Worm (Caenorhabditis elegans): ENCODE data around the gene nrfl-1.

The nrfl-1 gene

DNA sequence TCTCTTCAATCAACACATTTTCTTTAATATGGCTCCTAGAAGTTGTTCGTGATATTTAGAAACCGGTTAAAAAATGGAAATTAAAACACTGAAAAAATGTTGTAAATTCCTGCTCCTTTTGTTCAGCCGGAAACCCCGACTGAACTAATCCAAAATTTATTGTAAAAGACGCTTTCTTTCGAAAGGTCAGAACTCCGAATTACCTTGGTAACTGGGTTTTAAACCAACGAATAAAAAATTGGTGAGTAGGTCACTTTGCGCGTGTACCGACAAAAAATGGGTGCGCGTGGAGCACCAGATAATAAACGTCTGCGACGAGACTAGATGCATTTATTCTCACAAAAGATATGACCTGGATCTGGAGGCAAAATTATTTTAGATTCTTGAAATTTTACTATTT, 11.7 kb downstream of the nrfl-1 start:
- TF ChIP-seq sox-4 (tag; optimal IDR thresholded peaks at IDR 0.05) (no peak), elt-4 (tag; optimal IDR thresholded peaks at IDR 0.05) (no peak), pha-2 (tag; optimal IDR thresholded peaks at IDR 0.05) (no peak), hlh-6 (tag; optimal IDR thresholded peaks at IDR 0.05) (no peak), ets-4 (tag; optimal IDR thresholded peaks at IDR 0.05) (no peak), C38D4.7 (GFP tag; optimal IDR thresholded peaks at IDR 0.05) (no peak), ztf-16 (tag; optimal IDR thresholded peaks at IDR 0.05) (no peak), ttx-3 (tag; optimal IDR thresholded peaks at IDR 0.05) (no peak), Y22D7AL.16 (tag; optimal IDR thresholded peaks at IDR 0.05) (no peak), lim-6 (tag; optimal IDR thresholded peaks at IDR 0.05) (no peak), ceh-24 (tag; optimal IDR thresholded peaks at IDR 0.05) (no peak), nhr-11 (tag; optimal IDR thresholded peaks at IDR 0.05) (no peak), odd-2 (tag; optimal IDR thresholded peaks at IDR 0.05) (no peak), unc-55 (GFP tag; optimal IDR thresholded peaks at IDR 0.05) (no peak), rnt-1 (tag; optimal IDR thresholded peaks at IDR 0.05) (no peak), ceh-2 (tag; optimal IDR thresholded peaks at IDR 0.05) (no peak), lin-11 (tag; optimal IDR thresholded peaks at IDR 0.05) (no peak), ceh-31 (tag; optimal IDR thresholded peaks at IDR 0.05) (no peak), unc-42 (tag; optimal IDR thresholded peaks at IDR 0.05) (no peak), tbx-7 (tag; optimal IDR thresholded peaks at IDR 0.05) (no peak)

DNA sequence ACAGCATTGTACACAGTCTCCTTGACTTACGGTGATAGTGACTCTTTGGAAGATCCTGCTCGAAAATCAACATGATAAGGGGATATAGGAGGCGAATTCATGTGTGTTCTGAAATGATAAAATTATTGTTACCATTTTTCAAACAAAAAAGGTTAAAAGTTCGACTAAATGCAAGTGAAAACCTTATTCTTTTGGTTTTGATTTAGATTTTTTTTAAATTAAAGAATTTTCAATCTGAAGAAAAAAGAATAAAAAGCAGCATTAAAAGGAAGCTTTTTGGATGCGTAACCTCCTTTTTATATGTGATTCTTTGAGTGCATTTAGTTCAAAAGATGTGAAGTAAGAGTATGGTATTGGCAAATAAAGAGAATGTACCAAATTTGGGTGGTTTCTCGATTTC, 16.5 kb downstream of the nrfl-1 start, which contains the start of gene delm-1:
Gene delm-1, minus strand, starts transcription at position 101 of the 400 bp plus-strand sequence.
- TF ChIP-seq F13H6.1 (tag; optimal IDR thresholded peaks at IDR 0.05) (no peak), K02D7.2 (tag; optimal IDR thresholded peaks at IDR 0.05) (no peak), tbx-2 (tag; optimal IDR thresholded peaks at IDR 0.05) (no peak), ref-2 (tag; optimal IDR thresholded peaks at IDR 0.05) (no peak), nfya-1 (tag; optimal IDR thresholded peaks at IDR 0.05) (no peak), C08G9.2 (tag; optimal IDR thresholded peaks at IDR 0.05) (no peak), eyg-1 (tag; optimal IDR thresholded peaks at IDR 0.05) (no peak), zip-5 (tag; optimal IDR thresholded peaks at IDR 0.05) (no peak), ama-1 (optimal IDR thresholded peaks at IDR 0.05) (no peak), nhr-11 (tag; optimal IDR thresholded peaks at IDR 0.05) (no peak)

DNA sequence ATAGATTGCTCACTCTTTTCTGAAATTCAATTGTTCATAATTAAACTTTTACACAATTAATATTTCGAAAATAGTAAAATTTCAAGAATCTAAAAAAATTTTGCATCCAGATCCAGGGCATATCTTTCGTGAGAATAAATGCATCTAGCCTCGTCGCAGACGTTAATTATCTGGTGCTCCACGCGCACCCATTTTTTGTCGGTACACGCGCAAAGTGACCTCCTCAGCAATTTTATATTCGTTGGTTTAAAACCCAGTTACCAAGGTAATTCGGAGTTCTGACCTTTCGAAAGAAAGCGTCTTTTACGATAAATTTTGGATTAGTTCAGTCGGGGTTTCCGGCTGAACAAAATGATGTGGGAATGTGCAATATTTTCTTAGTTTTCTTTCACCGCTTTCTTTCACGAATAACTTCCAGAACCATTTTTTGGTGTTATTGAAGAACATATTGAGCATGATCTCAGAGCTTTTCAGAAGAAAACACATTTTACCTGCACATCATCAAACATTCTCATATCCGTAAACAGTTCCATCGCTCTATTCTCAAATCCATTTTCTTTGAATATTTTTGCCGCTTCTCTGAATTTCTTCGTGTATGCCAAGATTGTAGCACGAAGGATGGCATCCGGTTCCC, 21.4 kb downstream of the nrfl-1 start:
- TF ChIP-seq fax-1 (tag; optimal IDR thresholded peaks at IDR 0.05): no peak
- no peak for TF ChIP-seq ets-4 (tag; optimal IDR thresholded peaks at IDR 0.05)
- TF ChIP-seq zip-5 (tag; optimal IDR thresholded peaks at IDR 0.05): no peak
- TF ChIP-seq nhr-232 (tag; optimal IDR thresholded peaks at IDR 0.05): no peak
- no peak for TF ChIP-seq ceh-22 (tag; optimal IDR thresholded peaks at IDR 0.05)
- TF ChIP-seq lim-6 (tag; optimal IDR thresholded peaks at IDR 0.05): no peak
- TF ChIP-seq dve-1 (tag; optimal IDR thresholded peaks at IDR 0.05): no peak
- TF ChIP-seq ztf-16 (tag; optimal IDR thresholded peaks at IDR 0.05): no peak
- TF ChIP-seq ama-1 (optimal IDR thresholded peaks at IDR 0.05): no peak
- no peak for TF ChIP-seq pax-1 (tag; optimal IDR thresholded peaks at IDR 0.05)
- TF ChIP-seq unc-86 (tag; optimal IDR thresholded peaks at IDR 0.05): no peak
- TF ChIP-seq ceh-31 (tag; optimal IDR thresholded peaks at IDR 0.05): no peak
- TF ChIP-seq fkh-10 (GFP tag; optimal IDR thresholded peaks at IDR 0.05): no peak
- no peak for TF ChIP-seq ref-2 (tag; optimal IDR thresholded peaks at IDR 0.05)
- no peak for TF ChIP-seq Y22D7AL.16 (tag; optimal IDR thresholded peaks at IDR 0.05)
- no peak for TF ChIP-seq fkh-6 (tag; optimal IDR thresholded peaks at IDR 0.05)
- TF ChIP-seq odd-2 (tag; optimal IDR thresholded peaks at IDR 0.05): no peak

DNA sequence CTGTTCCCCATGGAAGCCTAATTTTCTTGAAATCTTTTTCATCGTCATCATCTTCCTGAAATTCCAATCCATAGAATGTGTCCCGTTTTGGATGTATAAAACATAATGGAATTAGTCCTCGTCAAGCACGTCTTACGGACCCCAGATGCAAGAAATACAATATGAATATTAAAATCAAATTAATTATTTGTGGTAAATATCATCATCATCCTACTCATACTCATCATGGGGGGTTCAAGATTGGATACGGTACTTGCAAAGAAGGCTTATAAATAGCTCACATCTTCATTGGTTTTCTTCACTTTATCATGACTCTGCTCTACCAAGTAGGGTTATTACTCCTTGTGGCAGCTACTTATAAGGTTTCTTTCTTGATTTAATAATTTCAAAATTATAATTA, 25.5 kb downstream of the nrfl-1 start, which contains the start of gene flp-1:
Gene flp-1, plus strand, starts transcription at position 301 of the 400 bp plus-strand sequence.
- TF ChIP-seq ceh-30 (tag; optimal IDR thresholded peaks at IDR 0.05): no peak
- TF ChIP-seq unc-42 (tag; optimal IDR thresholded peaks at IDR 0.05): peak; percentile 29
